Fruit fly (Drosophila melanogaster): ENCODE data around the gene cno.

Gene cno

DNA sequence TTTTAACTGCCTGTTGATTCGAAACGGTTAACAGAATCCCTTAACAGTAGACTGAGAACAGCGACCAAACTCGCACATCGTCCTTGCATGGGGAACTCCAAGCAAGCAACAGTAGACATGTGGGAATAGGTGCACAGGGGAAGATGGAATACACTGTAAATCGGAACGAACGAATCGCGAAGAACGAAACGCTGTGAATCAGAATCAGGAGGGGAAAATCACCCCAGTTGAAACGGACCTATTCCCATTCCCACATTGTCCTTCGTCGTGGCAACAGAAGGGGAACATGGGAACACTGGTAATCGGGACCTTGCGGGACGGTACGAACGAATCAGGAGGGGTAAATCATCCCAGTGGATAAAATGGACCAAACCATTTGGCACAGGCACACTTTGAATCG is 66.7 kb downstream of the cno start, which contains the start of gene dpr16:
Gene dpr16, plus strand, starts transcription at position 386 of the 400 bp plus-strand sequence.
- no peak for TF ChIP-seq CG17801 (GFP tag; optimal IDR thresholded peaks at IDR 0.05; ENCODE audit: partially characterized antibody)

DNA sequence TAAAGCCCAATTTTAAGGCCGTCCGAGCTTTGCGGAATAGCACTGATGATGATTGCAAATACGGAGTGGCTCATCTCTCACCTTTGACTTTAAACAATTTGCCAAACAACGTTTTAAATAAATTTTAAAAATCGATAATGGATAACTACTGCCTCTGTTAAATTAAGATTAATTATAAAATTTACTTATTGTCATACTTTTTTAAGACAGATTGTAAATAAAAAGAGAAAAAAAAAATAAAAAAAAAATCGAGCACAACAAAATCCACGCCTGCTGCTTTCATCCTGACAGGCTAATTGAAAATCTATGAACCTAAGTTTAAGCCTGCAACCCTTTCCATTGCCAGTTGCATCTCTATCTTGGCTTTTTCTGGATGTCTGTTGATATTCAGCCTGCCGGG is 78.4 kb downstream of the cno start, which contains the start of gene CG12589:
Gene CG12589, minus strand, starts transcription at position 101 of the 400 bp plus-strand sequence.
- no peak for TF ChIP-seq CG17801 (GFP tag; optimal IDR thresholded peaks at IDR 0.05; ENCODE audit: partially characterized antibody)

DNA sequence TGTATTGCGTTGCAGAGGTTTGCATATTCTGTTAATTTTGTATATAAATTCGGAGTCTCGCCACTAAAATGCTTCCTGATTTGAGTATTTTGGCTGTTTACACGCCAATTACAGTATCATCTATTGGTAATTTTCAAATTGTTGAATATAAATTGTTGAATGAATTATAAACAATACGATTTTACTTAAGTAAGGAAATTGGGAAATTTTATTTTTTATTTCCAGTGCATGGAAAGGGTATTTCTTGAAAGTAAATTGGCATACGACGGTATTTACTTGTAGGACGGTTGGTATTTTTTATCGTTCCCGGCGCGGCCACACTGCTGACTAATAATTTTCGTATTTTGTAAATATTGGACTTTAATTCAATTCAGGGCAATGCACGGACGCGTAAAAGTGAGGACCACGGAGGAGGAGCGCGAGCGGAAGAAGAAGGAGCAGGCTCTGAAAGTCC is 89.4 kb downstream of the cno start, which contains the start of gene RabGGTa:
Gene RabGGTa, plus strand, starts transcription at position 298 of the 454 bp plus-strand sequence.
- TF ChIP-seq CG17801 (GFP tag; optimal IDR thresholded peaks at IDR 0.05; ENCODE audit: partially characterized antibody) = no peak

DNA sequence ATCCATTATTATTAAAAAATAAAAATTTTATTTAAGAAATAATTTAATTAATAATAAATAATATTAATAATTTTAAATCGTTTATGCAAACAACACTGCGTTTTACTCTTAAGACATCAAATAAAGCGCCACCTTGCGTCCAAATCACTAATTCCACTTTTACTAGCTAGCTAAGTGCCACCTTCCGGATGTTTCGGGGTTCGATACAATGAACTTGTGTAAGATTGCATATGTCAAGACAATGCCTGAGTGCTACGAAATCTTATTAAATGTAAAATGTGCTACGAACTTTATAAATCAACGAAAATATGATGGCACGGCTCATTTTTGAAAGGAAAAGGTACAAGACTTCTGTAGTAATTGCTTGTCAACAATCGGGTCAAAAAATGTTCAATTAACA is 90.4 kb downstream of the cno start:
- TF ChIP-seq CG17801 (GFP tag; optimal IDR thresholded peaks at IDR 0.05; ENCODE audit: partially characterized antibody) = no peak

dm6 chr3R:5125832-5126231 is 91.4 kb downstream of the cno start:
- no peak for TF ChIP-seq CG17801 (GFP tag; optimal IDR thresholded peaks at IDR 0.05; ENCODE audit: partially characterized antibody)

- TF ChIP-seq CG17801 (GFP tag; optimal IDR thresholded peaks at IDR 0.05; ENCODE audit: partially characterized antibody) = no peak
These were observed 92.3 kb downstream of the cno start for dm6 chr3R:5124928-5125327.

DNA sequence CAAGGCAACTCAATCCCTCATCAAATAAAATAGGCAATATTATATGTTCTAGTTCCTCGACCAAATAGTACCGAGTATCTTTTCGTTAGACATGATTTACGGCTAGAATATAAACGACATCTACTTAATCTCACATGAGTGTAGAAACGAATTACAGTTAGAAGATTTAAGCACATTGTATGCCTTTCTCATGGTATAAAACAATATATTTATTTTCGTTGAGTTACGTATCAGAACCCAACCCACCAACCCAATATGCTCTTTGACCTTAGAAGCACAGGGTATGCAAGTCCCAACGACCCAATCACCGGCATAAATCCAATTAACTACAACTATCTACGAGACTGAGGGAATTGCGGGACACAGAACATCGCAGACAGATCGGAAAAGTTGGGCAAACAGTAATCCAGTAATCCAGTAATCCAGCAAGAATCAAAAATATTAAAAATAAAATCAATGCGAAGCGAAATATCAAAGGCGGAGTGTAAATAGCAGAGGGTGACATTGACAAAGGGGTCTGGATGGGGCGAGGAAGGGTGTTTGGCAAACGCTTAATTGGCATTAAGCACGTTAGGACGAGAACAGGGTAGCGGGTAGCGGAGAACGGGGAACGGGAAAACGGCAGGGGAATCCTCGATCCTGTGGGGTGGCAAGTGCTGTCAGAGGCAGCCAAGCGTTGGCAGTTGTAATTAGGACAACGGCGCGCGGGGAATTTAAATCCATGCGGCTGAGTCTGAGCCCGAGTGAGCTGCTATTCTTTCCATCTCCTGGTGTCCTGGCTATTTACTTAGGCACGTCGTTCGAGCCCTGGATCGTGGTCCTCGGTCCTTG is 94.8 kb downstream of the cno start:
- no peak for TF ChIP-seq CG17801 (GFP tag; optimal IDR thresholded peaks at IDR 0.05; ENCODE audit: partially characterized antibody)

DNA sequence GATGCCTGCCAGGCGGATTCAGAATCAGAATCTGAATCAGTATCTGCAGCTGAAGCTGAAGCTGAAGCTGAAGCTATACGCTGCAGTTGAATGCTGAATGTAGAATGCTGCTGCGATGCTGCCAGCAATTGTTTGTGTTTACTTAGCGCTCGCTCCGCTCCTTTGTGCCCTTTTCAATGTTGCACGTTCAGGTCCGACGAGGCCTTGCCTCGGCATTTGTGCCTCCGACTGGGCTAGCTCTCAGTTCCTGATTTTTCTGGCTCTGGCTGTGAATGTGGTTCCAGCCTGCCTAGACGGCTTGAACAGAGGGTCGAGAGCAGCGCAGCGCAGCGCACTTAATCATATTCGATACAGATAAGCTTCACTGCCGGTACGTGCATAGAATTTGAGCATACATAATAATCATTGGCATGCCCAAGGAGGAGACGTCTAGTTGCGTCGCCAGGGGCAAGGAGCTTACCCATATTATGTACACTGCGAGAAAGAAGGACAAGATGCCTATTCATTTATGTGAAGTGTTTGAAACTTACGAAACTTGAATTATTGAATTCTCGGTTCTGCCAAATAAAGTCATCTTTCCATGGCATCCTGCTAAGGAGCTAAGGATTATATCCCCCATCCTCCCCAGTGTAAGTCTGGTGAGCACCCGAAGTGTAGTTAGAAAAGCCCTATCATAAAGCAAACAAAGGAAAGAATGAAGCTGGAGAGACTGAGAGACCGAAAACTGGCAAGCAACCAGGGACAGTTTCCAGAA is 96.6 kb downstream of the cno start:
- no peak for TF ChIP-seq CG17801 (GFP tag; optimal IDR thresholded peaks at IDR 0.05; ENCODE audit: partially characterized antibody)
